Worm (Caenorhabditis elegans): ENCODE data around the gene clec-132.
A peak's percentile ranks its signal among the peaks of the same experiment; 100 is the strongest.
"Not testable (repeated sequence)": the region's sequence is repeated elsewhere in the genome, so short reads cannot be mapped to it uniquely, and the experiment has no call there.

clec-132 gene

ce11 chrII:3567576-3567975 lies 9.3 kb upstream of the clec-132 start (continued):
- TF ChIP-seq hrde-1 (tag; optimal IDR thresholded peaks at IDR 0.05; ENCODE audit: borderline replicate concordance) (peak; percentile 68), bed-2 (GFP tag; IDR thresholded peaks at IDR 0.05) (peak; percentile 78), let-526 (GFP tag; IDR thresholded peaks at IDR 0.05) (0 out of 2 replicates have a peak, but pooled peaks have one; percentile 41), Y53G8AR.9 (GFP tag; conservative IDR thresholded peaks at IDR 0.05) (peak; percentile 72), hmg-1.2 (GFP tag; IDR thresholded peaks at IDR 0.05) (peak; percentile 74), madf-10 (tag; optimal IDR thresholded peaks at IDR 0.05) (peak; percentile 64), athp-1 (tag; optimal IDR thresholded peaks at IDR 0.05) (peak; percentile 81), snpc-4 (tag; optimal IDR thresholded peaks at IDR 0.05) (peak in 2 of 4 experiments; percentile 61 to 85), dox-1 (GFP tag; IDR thresholded peaks at IDR 0.05) (peak; percentile 69), tbp1 (GFP tag; optimal IDR thresholded peaks at IDR 0.05) (peak; percentile 98), F39B2.1 (GFP tag; IDR thresholded peaks at IDR 0.05) (0 out of 2 replicates have a peak, but pooled peaks have one; percentile 52), ceh-91 (GFP tag; IDR thresholded peaks at IDR 0.05) (peak; percentile 57), nfya-2 (GFP tag; IDR thresholded peaks at IDR 0.05) (0 out of 2 replicates have a peak, but pooled peaks have one; percentile 59), ztf-26 (tag; optimal IDR thresholded peaks at IDR 0.05) (peak; percentile 68), ceh-79 (tag; optimal IDR thresholded peaks at IDR 0.05) (peak; percentile 76), egl-18 (GFP tag; IDR thresholded peaks at IDR 0.05) (0 out of 2 replicates have a peak, but pooled peaks have one; percentile 39), ama-1 (GFP tag; optimal IDR thresholded peaks at IDR 0.05) (peak; percentile 69), efl-1 (GFP tag; optimal IDR thresholded peaks at IDR 0.05) (peak; percentile 22), nhr-120 (GFP tag; IDR thresholded peaks at IDR 0.05) (0 out of 2 replicates have a peak, but pooled peaks have one; percentile 18), snpc-3.4 (tag; optimal IDR thresholded peaks at IDR 0.05) (peak; percentile 83), cebp-2 (GFP tag; IDR thresholded peaks at IDR 0.05) (peak; percentile 83), somi-1 (GFP tag; optimal IDR thresholded peaks at IDR 0.05) (peak; percentile 41), fkh-3 (tag; optimal IDR thresholded peaks at IDR 0.05) (peak; percentile 18), ztf-28 (GFP tag; IDR thresholded peaks at IDR 0.05) (peak; percentile 65; the same call in 1 of the 2 replicates), xnd-1 (tag; optimal IDR thresholded peaks at IDR 0.05) (peak; percentile 44), mcd-1 (GFP tag; IDR thresholded peaks at IDR 0.05) (peak; percentile 69), lin-54 (GFP tag; optimal IDR thresholded peaks at IDR 0.05) (peak; percentile 55), egl-44 (GFP tag; IDR thresholded peaks at IDR 0.05) (0 out of 2 replicates have a peak, but pooled peaks have one; percentile 62), madf-6 (GFP tag; IDR thresholded peaks at IDR 0.05) (peak; percentile 74), D2030.7 (GFP tag; IDR thresholded peaks at IDR 0.05) (peak; percentile 90), lin-26 (GFP tag; IDR thresholded peaks at IDR 0.05) (peak; percentile 97), ets-4 (GFP tag; optimal IDR thresholded peaks at IDR 0.05) (peak; percentile 22), mes-4 (tag; optimal IDR thresholded peaks at IDR 0.05) (peak; percentile 70), gei-17 (GFP tag; optimal IDR thresholded peaks at IDR 0.05) (peak; percentile 2), snpc-1.1 (tag; optimal IDR thresholded peaks at IDR 0.05; ENCODE audit: insufficient read depth) (peak; percentile 80), F37B4.10 (GFP tag; IDR thresholded peaks at IDR 0.05) (0 out of 2 replicates have a peak, but pooled peaks have one; percentile 25), snpc-1.3 (tag; optimal IDR thresholded peaks at IDR 0.05; ENCODE audit: insufficient read depth) (peak; percentile 47), pbrm-1 (GFP tag; IDR thresholded peaks at IDR 0.05) (peak; percentile 76), die-1 (tag; optimal IDR thresholded peaks at IDR 0.05) (peak; percentile 83), rec-8 (tag; optimal IDR thresholded peaks at IDR 0.05) (peak; percentile 53 to 72), ceh-27 (GFP tag; optimal IDR thresholded peaks at IDR 0.05) (peak; percentile 60), T07F8.4 (tag; optimal IDR thresholded peaks at IDR 0.05) (peak; percentile 65), hmg-20 (GFP tag; IDR thresholded peaks at IDR 0.05) (0 out of 2 replicates have a peak, but pooled peaks have one; percentile 66), egrh-3 (GFP tag; IDR thresholded peaks at IDR 0.05) (peak; percentile 46; the same call in 1 of the 2 replicates), Y56A3A.18 (GFP tag; IDR thresholded peaks at IDR 0.05) (peak; percentile 84)
- TF ChIP-seq snpc-4 (GFP tag; optimal IDR thresholded peaks at IDR 0.05); ama-1 (optimal IDR thresholded peaks at IDR 0.05): not testable (repeated sequence)
